Worm (Caenorhabditis elegans) whole organism, midembryonic: ENCODE results near the gene srg-21.

Experiments used
- T22C8.4 ChIP-seq: fragments of 200-800 bp; sonication (Bioruptor generic); IDR thresholded peaks from 2 replicates; pipeline ENCODE4 v1.3.6; 2022; ENCODE audit warnings: missing genetic modification characterization, missing compliant biosample characterization
- cog-1 ChIP-seq: sonication (generic microtip); optimal IDR thresholded peaks from 2 replicates; lab custom pipeline; 2016; ENCODE audit warnings: missing genetic modification characterization, missing compliant biosample characterization
- flt-1 ChIP-seq: fragments of 200-800 bp; sonication (Bioruptor generic); IDR thresholded peaks from 2 replicates; pipeline ENCODE4 v1.3.6; 2022; ENCODE audit warnings: missing genetic modification characterization, missing compliant biosample characterization
- klf-2 ChIP-seq: fragments of 200-800 bp; sonication (Bioruptor generic); conservative IDR thresholded peaks from 2 replicates; pipeline ENCODE4 v1.3.6; 2022; ENCODE audit warnings: missing genetic modification reagents, missing genetic modification characterization, missing compliant biosample characterization
- med-1 ChIP-seq: sonication (generic microtip); optimal IDR thresholded peaks from 2 replicates; lab custom pipeline; 2017; ENCODE audit warnings: missing genetic modification characterization, mild to moderate bottlenecking, missing compliant biosample characterization, antibody characterized with exemption, missing genetic modification reagents; ENCODE audit not compliant: insufficient read depth
- ref-1 ChIP-seq: fragments of 200-800 bp; sonication (Bioruptor generic); conservative IDR thresholded peaks from 2 replicates; pipeline ENCODE4 v1.3.6; 2022; ENCODE audit warnings: missing genetic modification reagents, missing genetic modification characterization, missing compliant biosample characterization
- tab-1 ChIP-seq: fragments of 200-800 bp; sonication (Bioruptor generic); IDR thresholded peaks from 2 replicates; pipeline ENCODE4 v1.3.6; 2022; ENCODE audit warnings: missing genetic modification characterization, missing compliant biosample characterization
- ztf-23 ChIP-seq: fragments of 200-800 bp; sonication (Bioruptor generic); IDR thresholded peaks from 2 replicates; pipeline ENCODE4 v1.3.6; 2022; ENCODE audit warnings: missing genetic modification reagents, missing genetic modification characterization, missing compliant biosample characterization
- ztf-29 ChIP-seq: fragments of 200-800 bp; sonication (Bioruptor generic); IDR thresholded peaks from 2 replicates; pipeline ENCODE4 v1.3.6; 2022; ENCODE audit warnings: missing genetic modification reagents, missing genetic modification characterization, missing compliant biosample characterization

The srg-21 gene

ce11 chrII:3066401-3066800 lies 24.8 kb downstream of the srg-21 start:
- no peak for TF ChIP-seq ztf-23
- TF ChIP-seq T22C8.4 (GFP tag; lab: Robert Waterston, UW) = 0 out of 2 replicates have a peak, but pooled peaks have one; percentile 50
- no peak for TF ChIP-seq ztf-29 (GFP tag; lab: Robert Waterston, UW)

- TF ChIP-seq T22C8.4 (GFP tag; lab: Robert Waterston, UW) (no peak), ref-1 (GFP tag; lab: Robert Waterston, UW) (no peak), ztf-23 (no peak), ztf-29 (GFP tag; lab: Robert Waterston, UW) (no peak), cog-1 (tag; lab: Kevin White, UChicago) (no peak), flt-1 (GFP tag; lab: Robert Waterston, UW) (no peak), med-1 (no peak), klf-2 (GFP tag; lab: Robert Waterston, UW) (no peak), tab-1 (no peak)
Measured at ce11 chrII:3065086-3065485, 26.1 kb downstream of the srg-21 start.

DNA sequence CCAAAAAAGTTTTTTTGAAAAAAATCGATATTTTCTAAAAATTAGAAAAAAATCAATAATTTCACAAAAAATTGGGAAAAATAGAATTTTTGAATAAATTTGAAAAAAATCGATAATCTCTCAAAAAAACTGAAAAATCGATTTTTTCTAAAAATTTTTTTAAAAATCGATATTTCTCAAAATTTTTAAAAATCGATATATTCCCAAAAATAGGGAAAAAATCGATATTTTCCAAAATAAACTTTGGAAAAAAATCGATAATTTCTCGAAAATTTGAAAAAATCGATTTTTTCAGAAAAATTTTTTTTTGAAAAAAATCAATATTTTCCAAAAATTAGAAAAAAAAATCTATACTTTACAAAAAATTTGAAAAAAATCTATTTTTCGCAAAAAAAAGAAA lies 26.5 kb downstream of the srg-21 start:
- TF ChIP-seq T22C8.4 (GFP tag; lab: Robert Waterston, UW) (peak; percentile 75), ref-1 (GFP tag; lab: Robert Waterston, UW) (no peak)

ce11 chrII:3063984-3064383 lies 27.2 kb downstream of the srg-21 start:
- TF ChIP-seq flt-1 (GFP tag; lab: Robert Waterston, UW) = no peak
- peak; percentile 93 for TF ChIP-seq T22C8.4 (GFP tag; lab: Robert Waterston, UW)

- no peak for TF ChIP-seq ztf-29 (GFP tag; lab: Robert Waterston, UW)
- TF ChIP-seq klf-2 (GFP tag; lab: Robert Waterston, UW) = no peak
- no peak for TF ChIP-seq flt-1 (GFP tag; lab: Robert Waterston, UW)
- TF ChIP-seq T22C8.4 (GFP tag; lab: Robert Waterston, UW) = peak; percentile 88
- TF ChIP-seq med-1 = no peak
Measured at ce11 chrII:3063366-3063765, 27.8 kb downstream of the srg-21 start.

- peak; percentile 41 for TF ChIP-seq T22C8.4 (GFP tag; lab: Robert Waterston, UW)
- TF ChIP-seq ref-1 (GFP tag; lab: Robert Waterston, UW) = no peak
- no peak for TF ChIP-seq ztf-23
Measured at ce11 chrII:3062876-3063275, 28.3 kb downstream of the srg-21 start.

DNA sequence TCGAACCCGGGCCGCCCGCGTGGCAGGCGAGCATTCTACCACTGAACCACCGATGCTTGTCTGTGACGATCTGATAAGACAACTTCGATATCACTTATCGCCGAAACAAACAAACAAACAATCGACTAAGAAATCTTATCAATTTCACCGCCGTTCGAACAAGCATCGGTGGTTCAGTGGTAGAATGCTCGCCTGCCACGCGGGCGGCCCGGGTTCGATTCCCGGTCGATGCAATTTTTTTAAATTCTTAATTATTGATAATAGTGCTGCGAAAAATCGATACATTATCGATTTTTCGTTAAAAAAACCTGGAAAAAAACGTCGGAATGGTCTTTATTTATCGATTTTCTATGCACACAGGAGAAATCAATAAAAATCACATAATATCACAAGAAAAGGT lies 28.9 kb downstream of the srg-21 start:
- no peak for TF ChIP-seq ztf-23
- TF ChIP-seq T22C8.4 (GFP tag; lab: Robert Waterston, UW) = peak; percentile 58
- peak; percentile 62; the same call in 1 of the 2 replicates for TF ChIP-seq flt-1 (GFP tag; lab: Robert Waterston, UW)
- 0 out of 2 replicates have a peak, but pooled peaks have one; percentile 38 for TF ChIP-seq tab-1
- no peak for TF ChIP-seq ref-1 (GFP tag; lab: Robert Waterston, UW)
- TF ChIP-seq med-1 = no peak

DNA sequence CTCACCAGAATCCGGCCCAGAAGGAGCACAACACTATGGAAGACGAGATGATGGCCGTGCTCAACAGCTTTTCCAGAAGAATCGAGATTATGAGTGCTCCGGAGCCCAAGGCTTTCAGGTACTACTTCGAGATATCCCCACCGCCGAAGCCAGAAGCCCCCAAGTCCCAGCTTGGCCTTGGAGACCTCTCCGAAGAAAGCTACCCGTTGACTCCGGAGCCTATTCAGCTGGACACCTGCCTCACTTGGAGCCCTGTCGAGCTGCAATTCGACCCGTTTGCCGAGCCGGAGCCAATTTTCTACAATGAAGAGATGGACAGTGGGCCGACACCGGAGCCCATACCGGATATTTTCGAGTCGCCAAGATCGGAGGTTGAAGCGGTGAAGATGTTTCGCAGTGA lies 29.6 kb downstream of the srg-21 start:
- no peak for TF ChIP-seq med-1
- TF ChIP-seq T22C8.4 (GFP tag; lab: Robert Waterston, UW) = no peak
- no peak for TF ChIP-seq tab-1
- TF ChIP-seq ztf-23 = no peak
- no peak for TF ChIP-seq ref-1 (GFP tag; lab: Robert Waterston, UW)
- TF ChIP-seq cog-1 (tag; lab: Kevin White, UChicago) = no peak
- TF ChIP-seq flt-1 (GFP tag; lab: Robert Waterston, UW) = no peak
- no peak for TF ChIP-seq ztf-29 (GFP tag; lab: Robert Waterston, UW)
- TF ChIP-seq klf-2 (GFP tag; lab: Robert Waterston, UW) = no peak

DNA sequence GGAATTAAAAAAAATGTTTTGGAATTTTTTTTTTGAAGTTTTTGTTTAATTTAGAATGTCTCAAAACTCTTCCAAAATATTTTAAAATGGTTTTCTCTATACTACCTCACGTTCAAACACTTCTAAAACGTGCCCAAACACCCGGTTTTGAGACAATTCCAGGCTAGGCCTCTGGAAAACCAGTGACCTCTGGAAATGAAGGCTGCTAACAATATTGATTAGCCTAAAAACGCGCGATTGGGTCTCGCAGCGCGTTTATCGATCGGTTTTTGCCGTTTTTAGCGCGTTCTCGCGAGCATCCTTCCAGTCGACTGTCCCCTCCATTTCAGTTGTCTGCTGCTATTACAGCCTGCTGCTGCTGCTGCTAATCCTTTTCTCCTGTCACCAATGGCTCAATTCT lies 30.4 kb downstream of the srg-21 start, which contains the start of gene Y25C1A.6:
Gene Y25C1A.6 (plus strand): TSS at position 301 of the 400 bp plus-strand sequence.
- TF ChIP-seq tab-1 (no peak), T22C8.4 (GFP tag; lab: Robert Waterston, UW) (no peak), ref-1 (GFP tag; lab: Robert Waterston, UW) (no peak), flt-1 (GFP tag; lab: Robert Waterston, UW) (no peak), klf-2 (GFP tag; lab: Robert Waterston, UW) (no peak), ztf-29 (GFP tag; lab: Robert Waterston, UW) (no peak), med-1 (no peak), ztf-23 (no peak), cog-1 (tag; lab: Kevin White, UChicago) (no peak)

DNA sequence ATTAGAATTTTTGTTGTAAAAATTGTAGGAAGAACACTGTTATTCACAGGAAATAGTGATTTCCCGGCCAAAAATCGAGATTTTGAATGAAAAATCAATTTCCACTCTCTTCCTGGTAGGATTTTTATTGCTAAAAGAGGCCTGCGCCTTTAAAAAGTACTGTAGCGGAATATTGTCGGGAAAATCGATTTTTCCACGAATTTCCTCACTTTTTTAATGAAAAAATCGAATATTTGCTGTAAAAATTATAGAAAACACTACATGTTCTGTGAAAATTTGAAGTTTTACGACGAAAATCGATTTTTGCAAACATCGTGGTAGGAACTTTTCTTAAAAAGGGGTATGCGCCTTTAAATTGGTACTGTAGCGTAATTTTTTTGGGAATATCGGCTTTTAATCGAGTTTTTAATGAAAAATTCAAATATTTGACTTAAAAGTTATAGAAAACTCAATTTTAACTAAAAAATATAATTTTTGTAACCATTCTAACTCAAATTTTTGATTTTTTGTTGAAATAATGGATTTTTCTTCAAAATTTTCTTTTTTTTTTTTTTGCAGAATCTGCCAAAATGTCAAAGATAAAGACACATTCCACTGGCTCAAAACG lies 34.8 kb downstream of the srg-21 start, which contains the start of gene lin-8:
Gene lin-8 (plus strand): TSS at position 557 of the 607 bp plus-strand sequence.
- no peak for TF ChIP-seq T22C8.4 (GFP tag; lab: Robert Waterston, UW)
- TF ChIP-seq tab-1 = no peak
- no peak for TF ChIP-seq cog-1 (tag; lab: Kevin White, UChicago)
- no peak for TF ChIP-seq ztf-29 (GFP tag; lab: Robert Waterston, UW)
- TF ChIP-seq med-1 = no peak
- no peak for TF ChIP-seq flt-1 (GFP tag; lab: Robert Waterston, UW)

- TF ChIP-seq ztf-23 = 0 out of 2 replicates have a peak, but pooled peaks have one; percentile 52
- TF ChIP-seq cog-1 (tag; lab: Kevin White, UChicago) = no peak
- TF ChIP-seq flt-1 (GFP tag; lab: Robert Waterston, UW) = peak; percentile 55; the same call in 1 of the 2 replicates
- TF ChIP-seq ref-1 (GFP tag; lab: Robert Waterston, UW) = no peak
- 0 out of 2 replicates have a peak, but pooled peaks have one; percentile 21 for TF ChIP-seq ztf-29 (GFP tag; lab: Robert Waterston, UW)
Measured at ce11 chrII:3055531-3055930, 35.6 kb downstream of the srg-21 start.
